Fruit fly (Drosophila melanogaster) whole organism, adult: ENCODE data around the gene CG7126.

ENCODE experiments used
- CG12768 ChIP-seq: fragments of 200-800 bp; sonication (Bioruptor generic); optimal IDR thresholded peaks from 2 replicates; lab custom pipeline; 2017; ENCODE audit warnings: missing biosample characterization, missing genetic modification characterization, mild to moderate bottlenecking, moderate library complexity, missing genetic modification reagents
- CG1620 ChIP-seq: fragments of 200-800 bp; sonication (Bioruptor generic); optimal IDR thresholded peaks from 2 replicates; lab custom pipeline; 2016; ENCODE audit warnings: missing biosample characterization, missing genetic modification characterization
- CG7045 ChIP-seq: fragments of 200-800 bp; sonication (Bioruptor generic); optimal IDR thresholded peaks from 2 replicates; lab custom pipeline; 2017; ENCODE audit warnings: missing biosample characterization, mild to moderate bottlenecking, missing genetic modification characterization
- CG7101 ChIP-seq: fragments of 200-800 bp; sonication (Bioruptor generic); optimal IDR thresholded peaks from 2 replicates; lab custom pipeline; 2018; ENCODE audit warnings: missing biosample characterization, mild to moderate bottlenecking, missing genetic modification characterization, moderate library complexity
- Clk ChIP-seq: fragments of 200-800 bp; sonication (Bioruptor generic); optimal IDR thresholded peaks from 2 replicates; lab custom pipeline; 2017; ENCODE audit warnings: missing biosample characterization, missing genetic modification characterization
- cnc ChIP-seq, 2 experiments: fragments of >200 bp; optimal IDR thresholded peaks; 2 replicates each; lab custom pipeline; 2017
- kay ChIP-seq: fragments of 200-800 bp; sonication (Bioruptor generic); peaks from one replicate; lab custom pipeline; 2016; ENCODE audit warnings: missing biosample characterization, missing genetic modification characterization, borderline replicate concordance
- tj ChIP-seq: fragments of 200-800 bp; sonication (Bioruptor generic); optimal IDR thresholded peaks from 3 replicates; lab custom pipeline; 2017; ENCODE audit warnings: missing biosample characterization, mild to moderate bottlenecking, missing genetic modification characterization, moderate library complexity

DNA sequence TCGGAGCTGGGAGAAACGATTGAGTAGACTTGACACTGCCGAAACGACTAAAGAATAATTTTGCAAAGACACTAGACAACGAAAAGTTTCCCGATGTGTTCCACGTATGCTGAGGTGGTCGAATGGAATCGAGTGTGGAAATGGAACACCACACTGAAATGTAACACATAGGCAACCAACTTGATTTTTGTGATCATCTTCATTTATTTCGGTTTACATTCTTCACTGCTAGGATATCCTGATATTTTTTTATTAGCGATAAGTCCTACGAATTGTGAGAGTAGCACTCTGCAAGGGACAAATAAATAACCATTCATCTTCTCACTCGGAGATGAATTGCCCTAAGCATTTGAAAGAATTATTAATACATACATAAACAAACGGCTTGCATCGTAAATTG lies 14.0 kb downstream of the CG7126 start, which contains the start of gene CG7131:
- TF ChIP-seq CG1620 (GFP tag; lab: Kevin White, UChicago), result no peak
- TF ChIP-seq CG12768, result no peak
- TF ChIP-seq Clk (GFP tag; lab: Kevin White, UChicago), result no peak
- no peak for TF ChIP-seq CG7101 (tag; lab: Kevin White, UChicago)
- no peak for TF ChIP-seq tj
- TF ChIP-seq cnc (optimal IDR thresholded peaks at IDR 0.05; lab: Kevin White, UChicago), result no peak
- no peak for TF ChIP-seq kay (GFP tag; lab: Kevin White, UChicago)
- TF ChIP-seq CG7045 (GFP tag; lab: Kevin White, UChicago), result no peak
